Fruit fly (Drosophila melanogaster) whole organism, adult: ENCODE data around the gene CG45075.

Experiments used
- CG12768 ChIP-seq: fragments of 200-800 bp; sonication (Bioruptor generic); optimal IDR thresholded peaks from 2 replicates; lab custom pipeline; 2017; ENCODE audit warnings: missing biosample characterization, missing genetic modification characterization, mild to moderate bottlenecking, moderate library complexity, missing genetic modification reagents
- CG14711 ChIP-seq: fragments of 200-800 bp; sonication (Bioruptor generic); optimal IDR thresholded peaks from 2 replicates; lab custom pipeline; 2018; ENCODE audit warnings: missing biosample characterization, mild to moderate bottlenecking, missing genetic modification characterization, moderate library complexity
- CG7045 ChIP-seq: fragments of 200-800 bp; sonication (Bioruptor generic); optimal IDR thresholded peaks from 2 replicates; lab custom pipeline; 2017; ENCODE audit warnings: missing biosample characterization, mild to moderate bottlenecking, missing genetic modification characterization
- Crg-1 ChIP-seq: fragments of 200-800 bp; sonication (Bioruptor generic); optimal IDR thresholded peaks from 2 replicates; lab custom pipeline; 2016; ENCODE audit warnings: missing biosample characterization, missing genetic modification characterization
- Hr96 ChIP-seq: fragments of 200-800 bp; sonication (Bioruptor generic); optimal IDR thresholded peaks from 2 replicates; lab custom pipeline; 2016; ENCODE audit warnings: missing biosample characterization, missing genetic modification characterization
- bab1 ChIP-seq: fragments of 200-800 bp; sonication (Bioruptor generic); optimal IDR thresholded peaks from 3 replicates; lab custom pipeline; 2019; ENCODE audit warnings: missing biosample characterization, mild to moderate bottlenecking, missing genetic modification characterization, moderate library complexity
- cic ChIP-seq: fragments of 200-800 bp; sonication (Bioruptor generic); optimal IDR thresholded peaks from 2 replicates; lab custom pipeline; 2017; ENCODE audit warnings: missing biosample characterization, mild to moderate bottlenecking, missing genetic modification characterization, moderate library complexity
- cnc ChIP-seq, 2 experiments: fragments of >200 bp; optimal IDR thresholded peaks; 2 replicates each; lab custom pipeline; 2017
- kay ChIP-seq: fragments of 200-800 bp; sonication (Bioruptor generic); peaks from one replicate; lab custom pipeline; 2016; ENCODE audit warnings: missing biosample characterization, missing genetic modification characterization, borderline replicate concordance
- toe ChIP-seq: fragments of 200-800 bp; sonication (Bioruptor generic); optimal IDR thresholded peaks from 2 replicates; lab custom pipeline; 2016; ENCODE audit warnings: missing biosample characterization, missing genetic modification characterization

dm6 chr2L:6127478-6127877 lies 36.3 kb downstream of the CG45075 start, which contains the start of gene WDR79:
- TF ChIP-seq toe (GFP tag; lab: Kevin White, UChicago) (no peak), bab1 (GFP tag; lab: Kevin White, UChicago) (no peak), kay (no peak), Hr96 (GFP tag; lab: Kevin White, UChicago) (no peak), CG12768 (GFP tag; lab: Kevin White, UChicago) (no peak), cic (GFP tag; lab: Kevin White, UChicago) (no peak), CG7045 (no peak), cnc (optimal IDR thresholded peaks at IDR 0.05; lab: Kevin White, UChicago) (no peak), CG14711 (no peak), Crg-1 (GFP tag; lab: Kevin White, UChicago) (no peak)
